Fruit fly (Drosophila melanogaster) whole organism, embryonic: ENCODE results near the gene Hnf4.

Experiments used
- B-H1 ChIP-seq: fragments of 200-800 bp; sonication (Bioruptor generic); IDR thresholded peaks from 3 replicates; pipeline ENCODE4 v1.3.6; 2022; ENCODE audit warnings: missing biosample characterization, missing genetic modification characterization
- CG10267 ChIP-seq: fragments of 200-800 bp; sonication (Bioruptor generic); optimal IDR thresholded peaks from 2 replicates; lab custom pipeline; 2018; ENCODE audit warnings: missing biosample characterization, mild to moderate bottlenecking, missing genetic modification characterization, moderate library complexity
- CG10321 ChIP-seq: fragments of 200-800 bp; sonication (Bioruptor generic); IDR thresholded peaks from 2 replicates; pipeline ENCODE4 v1.3.6; 2022; ENCODE audit warnings: missing biosample characterization, missing genetic modification characterization
- CG11398 ChIP-seq: fragments of 200-800 bp; sonication (Bioruptor generic); optimal IDR thresholded peaks from 2 replicates; lab custom pipeline; 2016; ENCODE audit warnings: missing biosample characterization, missing genetic modification characterization
- CG11504 ChIP-seq: fragments of 200-800 bp; sonication (Bioruptor generic); optimal IDR thresholded peaks from 3 replicates; lab custom pipeline; 2019; ENCODE audit warnings: missing biosample characterization, mild to moderate bottlenecking, missing genetic modification characterization, moderate library complexity
- CG12236 ChIP-seq: fragments of 200-800 bp; sonication (Bioruptor generic); optimal IDR thresholded peaks from 2 replicates; lab custom pipeline; 2016; ENCODE audit warnings: missing biosample characterization, missing genetic modification characterization
- CG12769 ChIP-seq: fragments of 200-800 bp; sonication (Bioruptor generic); optimal IDR thresholded peaks from 2 replicates; lab custom pipeline; 2019; ENCODE audit warnings: missing biosample characterization, mild to moderate bottlenecking, missing genetic modification characterization, moderate library complexity
- CG12942 ChIP-seq: fragments of 200-800 bp; sonication (Bioruptor generic); optimal IDR thresholded peaks from 3 replicates; lab custom pipeline; 2016; ENCODE audit warnings: missing biosample characterization, missing genetic modification characterization
- CG13287 ChIP-seq: fragments of 200-800 bp; sonication (Bioruptor generic); IDR thresholded peaks from 2 replicates; pipeline ENCODE4 v1.3.6; 2022; ENCODE audit warnings: missing biosample characterization, missing genetic modification characterization; ENCODE audit not compliant: partially characterized antibody
- CG14710 ChIP-seq: fragments of 200-800 bp; sonication (Bioruptor generic); optimal IDR thresholded peaks from 3 replicates; lab custom pipeline; 2019; ENCODE audit warnings: missing biosample characterization, mild to moderate bottlenecking, missing genetic modification characterization, moderate library complexity
- CG16815 ChIP-seq: fragments of 200-800 bp; sonication (Bioruptor generic); optimal IDR thresholded peaks from 3 replicates; lab custom pipeline; 2017; ENCODE audit warnings: missing biosample characterization, mild to moderate bottlenecking, missing genetic modification characterization
- CG17385 ChIP-seq: fragments of 200-800 bp; sonication (Bioruptor generic); optimal IDR thresholded peaks from 3 replicates; lab custom pipeline; 2018; ENCODE audit warnings: missing biosample characterization, mild to moderate bottlenecking, missing genetic modification characterization
- CG17568 ChIP-seq: fragments of 200-800 bp; sonication (Bioruptor generic); optimal IDR thresholded peaks from 2 replicates; lab custom pipeline; 2018; ENCODE audit warnings: missing biosample characterization, mild to moderate bottlenecking, missing genetic modification characterization, moderate library complexity
- CG17829 ChIP-seq: fragments of 200-800 bp; optimal IDR thresholded peaks from 2 replicates; lab custom pipeline; 2019; ENCODE audit warnings: missing biosample characterization, mild to moderate bottlenecking, missing genetic modification characterization, moderate library complexity
- CG18262 ChIP-seq: fragments of 200-800 bp; optimal IDR thresholded peaks from 3 replicates; lab custom pipeline; 2019; ENCODE audit warnings: missing biosample characterization, mild to moderate bottlenecking, missing genetic modification characterization, moderate library complexity
- CG31441 ChIP-seq: fragments of 200-800 bp; sonication (Bioruptor generic); IDR thresholded peaks from 2 replicates; pipeline ENCODE4 v1.3.6; 2022; ENCODE audit warnings: missing biosample characterization, missing genetic modification characterization
- CG33557 ChIP-seq: fragments of 200-800 bp; sonication (Bioruptor generic); optimal IDR thresholded peaks from 2 replicates; lab custom pipeline; 2019; ENCODE audit warnings: missing biosample characterization, mild to moderate bottlenecking, missing genetic modification characterization, moderate library complexity
- CG4820 ChIP-seq: fragments of 200-800 bp; sonication (Bioruptor generic); optimal IDR thresholded peaks from 3 replicates; lab custom pipeline; 2016; ENCODE audit warnings: missing biosample characterization, missing genetic modification characterization
- CG6175 ChIP-seq: fragments of 200-800 bp; sonication (Bioruptor generic); IDR thresholded peaks from 3 replicates; pipeline ENCODE4 v1.3.6; 2022; ENCODE audit warnings: missing biosample characterization, missing genetic modification characterization
- CG6254 ChIP-seq: fragments of 200-800 bp; sonication (Bioruptor generic); optimal IDR thresholded peaks from 3 replicates; lab custom pipeline; 2017; ENCODE audit warnings: mild to moderate bottlenecking, missing biosample characterization, missing genetic modification reagents, missing genetic modification characterization
- CG6272 ChIP-seq: fragments of 200-800 bp; sonication (Bioruptor generic); IDR thresholded peaks from 2 replicates; pipeline ENCODE4 v1.3.6; 2022; ENCODE audit warnings: missing biosample characterization, missing genetic modification characterization
- CG7372 ChIP-seq: fragments of 200-800 bp; sonication (Bioruptor generic); IDR thresholded peaks from 2 replicates; pipeline ENCODE4 v1.3.6; 2022; ENCODE audit warnings: missing biosample characterization, missing genetic modification characterization
- CG7928 ChIP-seq: fragments of 200-800 bp; sonication (Bioruptor generic); optimal IDR thresholded peaks from 2 replicates; lab custom pipeline; 2017; ENCODE audit warnings: missing biosample characterization, mild to moderate bottlenecking, missing genetic modification characterization
- CG9797 ChIP-seq: fragments of 200-800 bp; sonication (Bioruptor generic); optimal IDR thresholded peaks from 3 replicates; lab custom pipeline; 2018; ENCODE audit warnings: missing biosample characterization, mild to moderate bottlenecking, missing genetic modification characterization
- Dp ChIP-seq: fragments of 200-800 bp; sonication (Bioruptor generic); optimal IDR thresholded peaks from 2 replicates; lab custom pipeline; 2018; ENCODE audit warnings: missing biosample characterization, mild to moderate bottlenecking, missing genetic modification characterization, moderate library complexity
- HLH4C ChIP-seq: fragments of 200-800 bp; sonication (Bioruptor generic); IDR thresholded peaks from 3 replicates; pipeline ENCODE4 v1.3.6; 2022; ENCODE audit warnings: missing biosample characterization, missing genetic modification characterization; ENCODE audit not compliant: partially characterized antibody
- HmgZ ChIP-seq: fragments of 200-800 bp; sonication (Bioruptor generic); optimal IDR thresholded peaks from 2 replicates; lab custom pipeline; 2018; ENCODE audit warnings: missing biosample characterization, mild to moderate bottlenecking, missing genetic modification characterization
- Max ChIP-seq: fragments of 200-800 bp; sonication (Bioruptor generic); optimal IDR thresholded peaks from 2 replicates; lab custom pipeline; 2016; ENCODE audit warnings: missing biosample characterization, mild to moderate bottlenecking, missing genetic modification characterization
- Nf-YB ChIP-seq: fragments of 200-800 bp; sonication (Bioruptor generic); optimal IDR thresholded peaks from 3 replicates; lab custom pipeline; 2019; ENCODE audit warnings: missing biosample characterization, mild to moderate bottlenecking, missing genetic modification characterization, moderate library complexity
- Sox102F ChIP-seq: fragments of 200-800 bp; sonication (Bioruptor generic); optimal IDR thresholded peaks from 2 replicates; lab custom pipeline; 2018; ENCODE audit warnings: missing biosample characterization, mild to moderate bottlenecking, missing genetic modification characterization, moderate library complexity
- Vsx1 ChIP-seq: fragments of 200-800 bp; sonication (Bioruptor generic); optimal IDR thresholded peaks from 2 replicates; lab custom pipeline; 2017; ENCODE audit warnings: missing biosample characterization, mild to moderate bottlenecking, missing genetic modification characterization, missing genetic modification reagents
- Xrp1 ChIP-seq: fragments of 200-800 bp; sonication (Bioruptor generic); IDR thresholded peaks from 2 replicates; pipeline ENCODE4 v1.3.6; 2022; ENCODE audit warnings: missing biosample characterization, missing genetic modification characterization
- caup ChIP-seq: fragments of 200-800 bp; sonication (Bioruptor generic); optimal IDR thresholded peaks from 3 replicates; lab custom pipeline; 2017; ENCODE audit warnings: missing biosample characterization, mild to moderate bottlenecking, missing genetic modification characterization, moderate library complexity; ENCODE audit not compliant: severe bottlenecking
- chinmo ChIP-seq: fragments of 200-800 bp; sonication (Bioruptor generic); IDR thresholded peaks from 4 replicates; pipeline ENCODE4 v1.3.6; 2022; ENCODE audit warnings: missing biosample characterization, missing genetic modification characterization; ENCODE audit not compliant: partially characterized antibody
- crp ChIP-seq, 2 experiments: fragments of 200-800 bp; sonication (Bioruptor generic); optimal IDR thresholded peaks; 2 replicates in 1 of 2; 3 replicates in 1 of 2; lab custom pipeline; 2017; ENCODE audit warnings: missing biosample characterization in 2 of 2, missing genetic modification characterization in 2 of 2, mild to moderate bottlenecking in 1 of 2, moderate library complexity in 1 of 2
- dmrt11E ChIP-seq: fragments of 200-800 bp; sonication (Bioruptor generic); optimal IDR thresholded peaks from 3 replicates; lab custom pipeline; 2018; ENCODE audit warnings: missing biosample characterization, mild to moderate bottlenecking, missing genetic modification characterization, moderate library complexity
- fru ChIP-seq: fragments of >200 bp; optimal IDR thresholded peaks from 2 replicates; lab custom pipeline; 2017
- grau ChIP-seq: fragments of 200-800 bp; optimal IDR thresholded peaks from 3 replicates; lab custom pipeline; 2019; ENCODE audit warnings: missing biosample characterization, mild to moderate bottlenecking, missing genetic modification characterization, moderate library complexity
- onecut ChIP-seq: fragments of 200-800 bp; sonication (Bioruptor generic); IDR thresholded peaks from 2 replicates; pipeline ENCODE4 v1.3.6; 2022; ENCODE audit warnings: missing biosample characterization, missing genetic modification characterization
- pb ChIP-seq: fragments of 200-800 bp; sonication (Bioruptor generic); optimal IDR thresholded peaks from 3 replicates; lab custom pipeline; 2016; ENCODE audit warnings: missing biosample characterization, missing genetic modification characterization
- phol ChIP-seq: fragments of 200-800 bp; sonication (Bioruptor generic); optimal IDR thresholded peaks from 3 replicates; lab custom pipeline; 2018; ENCODE audit warnings: missing biosample characterization, mild to moderate bottlenecking, missing genetic modification characterization, moderate library complexity
- row ChIP-seq: fragments of 200-800 bp; sonication (Bioruptor generic); IDR thresholded peaks from 3 replicates; pipeline ENCODE4 v1.3.6; 2022; ENCODE audit warnings: missing biosample characterization, missing genetic modification characterization
- scrt ChIP-seq: fragments of 200-800 bp; sonication (Bioruptor generic); optimal IDR thresholded peaks from 2 replicates; lab custom pipeline; 2018; ENCODE audit warnings: missing biosample characterization, mild to moderate bottlenecking, missing genetic modification characterization, moderate library complexity
- sr ChIP-seq: fragments of 200-800 bp; sonication (Bioruptor generic); IDR thresholded peaks from 3 replicates; pipeline ENCODE4 v1.3.6; 2022; ENCODE audit warnings: missing biosample characterization, missing genetic modification characterization
- stc ChIP-seq: fragments of 200-800 bp; sonication (Bioruptor generic); IDR thresholded peaks from 2 replicates; pipeline ENCODE4 v1.3.6; 2022; ENCODE audit warnings: missing biosample characterization, missing genetic modification characterization
- stwl ChIP-seq: fragments of 200-800 bp; sonication (Bioruptor generic); optimal IDR thresholded peaks from 3 replicates; lab custom pipeline; 2018; ENCODE audit warnings: missing biosample characterization, mild to moderate bottlenecking, missing genetic modification characterization, moderate library complexity
- tap ChIP-seq: fragments of 200-800 bp; optimal IDR thresholded peaks from 3 replicates; lab custom pipeline; 2019; ENCODE audit warnings: missing biosample characterization, mild to moderate bottlenecking, missing genetic modification characterization, moderate library complexity
- trem ChIP-seq: fragments of 200-800 bp; optimal IDR thresholded peaks from 3 replicates; lab custom pipeline; 2019; ENCODE audit warnings: missing biosample characterization, mild to moderate bottlenecking, missing genetic modification characterization, moderate library complexity
- unc-4 ChIP-seq: fragments of 200-800 bp; sonication (Bioruptor generic); IDR thresholded peaks from 2 replicates; pipeline ENCODE4 v1.3.6; 2022; ENCODE audit warnings: missing biosample characterization, missing genetic modification characterization; ENCODE audit not compliant: partially characterized antibody

The Hnf4 gene

dm6 chr2L:8685668-8686306 lies 23.6 kb downstream of the Hnf4 start, which contains the start of the genes PrBP and Trs23 (continued):
- TF ChIP-seq CG12942 (GFP tag; lab: Kevin White, UChicago) (no peak), Nf-YB (no peak), CG17829 (tag; lab: Kevin White, UChicago) (peak; percentile 32), fru (lab: Kevin White, UChicago) (no peak), CG6272 (GFP tag; lab: Robert Waterston, UW) (no peak), caup (GFP tag; lab: Kevin White, UChicago) (no peak), CG10321 (no peak), crp (GFP tag; optimal IDR thresholded peaks at IDR 0.05; lab: Kevin White, UChicago) (peak; percentile 61 to 94), B-H1 (GFP tag; lab: Robert Waterston, UW) (no peak), CG4820 (GFP tag; lab: Kevin White, UChicago) (no peak), grau (no peak), onecut (GFP tag; lab: Robert Waterston, UW) (peak; percentile 54), CG33557 (GFP tag; lab: Kevin White, UChicago) (no peak), CG17385 (GFP tag; lab: Kevin White, UChicago) (no peak), HmgZ (tag; lab: Kevin White, UChicago) (no peak), HLH4C (GFP tag; lab: Robert Waterston, UW) (peak; percentile 36; the same call in 1 of the 3 replicates), CG18262 (peak; percentile 11), CG9797 (GFP tag; lab: Kevin White, UChicago) (no peak), CG12769 (tag; lab: Kevin White, UChicago) (no peak), CG11504 (tag; lab: Kevin White, UChicago) (no peak), CG31441 (GFP tag; lab: Robert Waterston, UW) (peak; percentile 39; the same call in 1 of the 2 replicates), stwl (peak; percentile 49), CG6175 (GFP tag; lab: Robert Waterston, UW) (no peak), tap (tag; lab: Kevin White, UChicago) (no peak), phol (peak; percentile 3), Vsx1 (GFP tag; lab: Kevin White, UChicago) (no peak), Max (GFP tag; lab: Kevin White, UChicago) (no peak), CG7372 (no peak), trem (tag; lab: Kevin White, UChicago) (peak; percentile 44), chinmo (GFP tag; lab: Robert Waterston, UW) (peak; percentile 42; the same call in 1 of the 4 replicates), CG11398 (GFP tag; lab: Kevin White, UChicago) (no peak), CG14710 (tag; lab: Kevin White, UChicago) (peak; percentile 34), sr (GFP tag; lab: Robert Waterston, UW) (peak; percentile 59; the same call in 1 of the 3 replicates), scrt (no peak), Dp (GFP tag; lab: Kevin White, UChicago) (peak; percentile 19), CG10267 (tag; lab: Kevin White, UChicago) (peak; percentile 3), CG17568 (no peak), unc-4 (peak; percentile 59), CG6254 (GFP tag; lab: Kevin White, UChicago) (no peak), row (GFP tag; lab: Robert Waterston, UW) (peak; percentile 54), dmrt11E (tag; lab: Kevin White, UChicago) (no peak), Xrp1 (GFP tag; lab: Robert Waterston, UW) (no peak), CG12236 (GFP tag; lab: Kevin White, UChicago) (no peak), CG13287 (GFP tag; lab: Robert Waterston, UW) (peak; percentile 43), pb (no peak), stc (no peak), CG7928 (GFP tag; lab: Kevin White, UChicago) (peak; percentile 87), CG16815 (GFP tag; lab: Kevin White, UChicago) (no peak), Sox102F (GFP tag; lab: Kevin White, UChicago) (no peak)
